Worm (Caenorhabditis elegans) whole organism, L4 larva: ENCODE data around the gene T11F9.7.

ENCODE experiments used
- aha-1 ChIP-seq: fragments of 150-350 bp; peaks from one replicate; lab custom pipeline; 2014; ENCODE audit warnings: missing biosample characterization, missing genetic modification characterization
- aly-2 ChIP-seq: sonication (generic microtip); optimal IDR thresholded peaks from 2 replicates; lab custom pipeline; 2018; ENCODE audit warnings: missing biosample characterization, missing genetic modification characterization
- ceh-44 ChIP-seq: fragments of 200-800 bp; sonication (Bioruptor generic); IDR thresholded peaks from 2 replicates; pipeline ENCODE4 v1.3.6; 2022; ENCODE audit warnings: missing genetic modification reagents, missing genetic modification characterization, missing compliant biosample characterization
- lin-13 ChIP-seq: fragments of 150-350 bp; optimal IDR thresholded peaks from 2 replicates; lab custom pipeline; 2014; ENCODE audit warnings: missing biosample characterization, missing genetic modification reagents, missing genetic modification characterization
- nhr-10 ChIP-seq: fragments of 150-350 bp; optimal IDR thresholded peaks from 2 replicates; lab custom pipeline; 2014; ENCODE audit warnings: missing biosample characterization, missing genetic modification characterization

DNA sequence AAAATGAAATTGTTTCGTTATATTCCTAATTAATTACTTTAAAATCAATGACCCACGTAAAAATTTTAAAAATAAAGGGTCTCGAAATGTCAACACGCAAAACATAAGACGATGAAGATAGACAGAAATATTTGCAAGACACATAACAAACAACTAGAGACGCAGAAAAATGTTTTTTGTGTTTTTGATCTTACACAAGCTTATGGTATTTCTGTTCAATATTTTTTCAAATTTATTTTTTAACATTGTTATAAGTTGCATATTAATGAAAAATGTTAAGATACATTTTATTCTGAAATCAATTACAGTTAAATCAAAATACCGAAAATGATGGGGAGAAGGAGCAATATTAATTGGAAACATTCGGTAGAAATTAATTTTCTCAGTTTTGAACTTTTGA, 37.7 kb downstream of the T11F9.7 start, which contains the start of gene C55A6.3:
- TF ChIP-seq ceh-44 (GFP tag; lab: Robert Waterston, UW) (no peak), nhr-10 (tag; lab: Kevin White, UChicago) (no peak), aha-1 (no peak), lin-13 (GFP tag; lab: Kevin White, UChicago) (no peak), aly-2 (tag; lab: Kevin White, UChicago) (no peak)
